Worm (Caenorhabditis elegans) whole organism, early embryonic: ENCODE results near the gene T28A11.3.

Experiments
- B0310.2 ChIP-seq: sonication (generic microtip); optimal IDR thresholded peaks from 2 replicates; lab custom pipeline; 2016; ENCODE audit warnings: mild to moderate bottlenecking, missing genetic modification characterization, missing compliant biosample characterization
- F13C5.2 ChIP-seq: sonication (generic microtip); optimal IDR thresholded peaks from 2 replicates; lab custom pipeline; 2017; ENCODE audit warnings: mild to moderate bottlenecking, missing genetic modification characterization, inconsistent platforms, missing compliant biosample characterization
- aly-1 ChIP-seq: sonication (generic microtip); optimal IDR thresholded peaks from 2 replicates; lab custom pipeline; 2016; ENCODE audit warnings: missing genetic modification characterization, missing compliant biosample characterization
- ama-1 ChIP-seq: fragments of 150-350 bp; optimal IDR thresholded peaks from 2 replicates; lab custom pipeline; 2014
- ceh-13 ChIP-seq: fragments of 200-800 bp; sonication (Bioruptor generic); optimal IDR thresholded peaks from 2 replicates; lab custom pipeline; 2018; ENCODE audit warnings: mild to moderate bottlenecking, missing genetic modification characterization, missing compliant biosample characterization
- ceh-36 ChIP-seq: sonication (generic microtip); optimal IDR thresholded peaks from 2 replicates; lab custom pipeline; 2016; ENCODE audit warnings: missing genetic modification characterization, inconsistent platforms, missing compliant biosample characterization
- ets-7 ChIP-seq: sonication (generic microtip); optimal IDR thresholded peaks from 2 replicates; lab custom pipeline; 2016; ENCODE audit warnings: missing genotype, missing genetic modification characterization, missing compliant biosample characterization
- flt-1 ChIP-seq: fragments of 200-800 bp; sonication (Bioruptor generic); IDR thresholded peaks from 2 replicates; pipeline ENCODE4 v1.3.6; 2022; ENCODE audit warnings: missing genetic modification characterization, missing compliant biosample characterization
- hmbx-1 ChIP-seq: sonication (generic microtip); optimal IDR thresholded peaks from 2 replicates; lab custom pipeline; 2016; ENCODE audit warnings: mild to moderate bottlenecking, missing genetic modification characterization, missing compliant biosample characterization
- hmg-4 ChIP-seq: fragments of 200-800 bp; sonication (Bioruptor generic); optimal IDR thresholded peaks from 2 replicates; lab custom pipeline; 2018; ENCODE audit warnings: mild to moderate bottlenecking, missing genetic modification characterization, missing compliant biosample characterization
- hnd-1 ChIP-seq: sonication (generic microtip); optimal IDR thresholded peaks from 2 replicates; lab custom pipeline; 2016; ENCODE audit warnings: missing genetic modification characterization, missing compliant biosample characterization
- pes-1 ChIP-seq: fragments of 200-800 bp; sonication (Bioruptor generic); IDR thresholded peaks from 2 replicates; pipeline ENCODE4 v1.3.6; 2022; ENCODE audit warnings: missing genetic modification reagents, missing genetic modification characterization, missing compliant biosample characterization
- scrt-1 ChIP-seq: fragments of 200-800 bp; sonication (Bioruptor generic); IDR thresholded peaks from 2 replicates; pipeline ENCODE4 v1.3.6; 2022; ENCODE audit warnings: missing genetic modification characterization, missing compliant biosample characterization
- sea-1 ChIP-seq: fragments of 200-800 bp; sonication (Bioruptor generic); conservative IDR thresholded peaks from 2 replicates; pipeline ENCODE4 v1.3.6; 2022; ENCODE audit warnings: missing genetic modification characterization, missing compliant biosample characterization
- tbx-11 ChIP-seq: fragments of 200-800 bp; sonication (Bioruptor generic); IDR thresholded peaks from 2 replicates; pipeline ENCODE4 v1.3.6; 2022; ENCODE audit warnings: missing genetic modification characterization, missing compliant biosample characterization
- tbx-37 ChIP-seq: fragments of 200-800 bp; sonication (Bioruptor generic); conservative IDR thresholded peaks from 2 replicates; pipeline ENCODE4 v1.3.6; 2022; ENCODE audit warnings: missing genetic modification reagents, missing genetic modification characterization, missing compliant biosample characterization
- tra-4 ChIP-seq: sonication (generic microtip); optimal IDR thresholded peaks from 2 replicates; lab custom pipeline; 2017; ENCODE audit warnings: missing genetic modification characterization, missing compliant biosample characterization

T28A11.3 gene

ce11 chrV:3260075-3260474 lies 15.1 kb upstream of the T28A11.3 start, which contains the start of gene srbc-5:
TSS of gene srbc-5 (plus strand) at chrV:3260375.
- TF ChIP-seq tbx-37 (no peak), pes-1 (GFP tag; lab: Robert Waterston, UW) (no peak), scrt-1 (GFP tag; lab: Robert Waterston, UW) (no peak), B0310.2 (tag; lab: Kevin White, UChicago) (no peak), ceh-13 (GFP tag; lab: Kevin White, UChicago) (no peak)

- no peak for TF ChIP-seq pes-1 (GFP tag; lab: Robert Waterston, UW)
- no peak for TF ChIP-seq scrt-1 (GFP tag; lab: Robert Waterston, UW)
- TF ChIP-seq aly-1 (tag; lab: Kevin White, UChicago), result no peak
- TF ChIP-seq B0310.2 (tag; lab: Kevin White, UChicago), result no peak
- TF ChIP-seq flt-1 (GFP tag; lab: Robert Waterston, UW), result no peak
- no peak for TF ChIP-seq ets-7
- no peak for TF ChIP-seq ama-1 (lab: Kevin White, UChicago)
- no peak for TF ChIP-seq hnd-1 (tag; lab: Kevin White, UChicago)
- TF ChIP-seq sea-1 (GFP tag; lab: Robert Waterston, UW), result no peak
- no peak for TF ChIP-seq ceh-36
- no peak for TF ChIP-seq hmg-4 (GFP tag; lab: Kevin White, UChicago)
Observed at ce11 chrV:3266189-3266588, 8.9 kb upstream of the T28A11.3 start, which contains the start of gene T28A11.17. TSS of gene T28A11.17 (minus strand) at chrV:3266289.

- TF ChIP-seq pes-1 (GFP tag; lab: Robert Waterston, UW) (no peak), ama-1 (lab: Kevin White, UChicago) (no peak), ets-7 (no peak), tra-4 (tag; lab: Kevin White, UChicago) (no peak), ceh-13 (GFP tag; lab: Kevin White, UChicago) (no peak), hmg-4 (GFP tag; lab: Kevin White, UChicago) (no peak), sea-1 (GFP tag; lab: Robert Waterston, UW) (no peak)
Observed at ce11 chrV:3267950-3268349, 7.2 kb upstream of the T28A11.3 start, which contains the start of gene T28A11.18. TSS of gene T28A11.18 (minus strand) at chrV:3268050.

ce11 chrV:3269407-3269806 lies 5.7 kb upstream of the T28A11.3 start, which contains the start of gene T28A11.19:
TSS of gene T28A11.19 (minus strand) at chrV:3269514.
- no peak for TF ChIP-seq hmg-4 (GFP tag; lab: Kevin White, UChicago)
- no peak for TF ChIP-seq aly-1 (tag; lab: Kevin White, UChicago)
- no peak for TF ChIP-seq ceh-36
- TF ChIP-seq scrt-1 (GFP tag; lab: Robert Waterston, UW), result no peak
- TF ChIP-seq ama-1 (lab: Kevin White, UChicago), result no peak
- no peak for TF ChIP-seq tbx-37

- no peak for TF ChIP-seq pes-1 (GFP tag; lab: Robert Waterston, UW)
- no peak for TF ChIP-seq hmg-4 (GFP tag; lab: Kevin White, UChicago)
- no peak for TF ChIP-seq tra-4 (tag; lab: Kevin White, UChicago)
- TF ChIP-seq flt-1 (GFP tag; lab: Robert Waterston, UW), result no peak
- TF ChIP-seq hmbx-1, result no peak
Observed at ce11 chrV:3273156-3273555, 2.0 kb upstream of the T28A11.3 start, which contains the start of gene T28A11.20. TSS of gene T28A11.20 (minus strand) at chrV:3273256.

- TF ChIP-seq hmg-4 (GFP tag; lab: Kevin White, UChicago) (no peak), hmbx-1 (no peak), hnd-1 (tag; lab: Kevin White, UChicago) (no peak), ceh-36 (no peak), sea-1 (GFP tag; lab: Robert Waterston, UW) (no peak), F13C5.2 (no peak), aly-1 (tag; lab: Kevin White, UChicago) (no peak), ets-7 (no peak), tbx-37 (no peak)
Observed at ce11 chrV:3273577-3274100, 1.5 kb upstream of the T28A11.3 start, which contains the start of gene T28A11.4. TSS of gene T28A11.4 (plus strand) at chrV:3274050.

ce11 chrV:3276184-3276583 lies 1.1 kb downstream of the T28A11.3 start:
- TF ChIP-seq ceh-36 (no peak), sea-1 (GFP tag; lab: Robert Waterston, UW) (no peak)

ce11 chrV:3278101-3278639 lies 3.0 kb downstream of the T28A11.3 start, which contains the start of gene fbxa-64:
TSS of gene fbxa-64 (minus strand) at chrV:3278151.
- TF ChIP-seq tra-4 (tag; lab: Kevin White, UChicago) (no peak), ceh-13 (GFP tag; lab: Kevin White, UChicago) (no peak), ama-1 (lab: Kevin White, UChicago) (no peak), hnd-1 (tag; lab: Kevin White, UChicago) (no peak), sea-1 (GFP tag; lab: Robert Waterston, UW) (no peak), B0310.2 (tag; lab: Kevin White, UChicago) (no peak), tbx-37 (no peak), ceh-36 (no peak), flt-1 (GFP tag; lab: Robert Waterston, UW) (no peak), pes-1 (GFP tag; lab: Robert Waterston, UW) (no peak), tbx-11 (GFP tag; lab: Robert Waterston, UW) (no peak)
